Fruit fly (Drosophila melanogaster) whole organism, embryonic: ENCODE measurements around the gene SP555.
A peak's percentile ranks its signal among the peaks of the same experiment; 100 is the strongest.

Experiments used
- Adf1 ChIP-seq: fragments of 200-800 bp; sonication (Bioruptor generic); IDR thresholded peaks from 2 replicates; pipeline ENCODE4 v1.3.6; 2022; ENCODE audit warnings: missing biosample characterization, missing genetic modification characterization
- Aef1 ChIP-seq: fragments of 200-800 bp; sonication (Bioruptor generic); IDR thresholded peaks from 3 replicates; pipeline ENCODE4 v1.3.6; 2022; ENCODE audit warnings: missing biosample characterization, missing genetic modification characterization
- BEAF-32 ChIP-seq: fragments of 200-800 bp; sonication (Bioruptor generic); optimal IDR thresholded peaks from 3 replicates; lab custom pipeline; 2017; ENCODE audit warnings: missing biosample characterization, missing genetic modification characterization, mild to moderate bottlenecking, moderate library complexity, missing genetic modification reagents
- Bgb ChIP-seq: fragments of 200-800 bp; sonication (Bioruptor generic); IDR thresholded peaks from 2 replicates; pipeline ENCODE4 v1.3.6; 2022; ENCODE audit warnings: missing biosample characterization, missing genetic modification characterization; ENCODE audit not compliant: partially characterized antibody
- CG10462 ChIP-seq: fragments of 200-800 bp; sonication (Bioruptor generic); optimal IDR thresholded peaks from 2 replicates; lab custom pipeline; 2016; ENCODE audit warnings: missing biosample characterization, missing genetic modification characterization
- CG11560 ChIP-seq: fragments of 200-800 bp; sonication (Bioruptor generic); IDR thresholded peaks from 3 replicates; pipeline ENCODE4 v1.3.6; 2022; ENCODE audit warnings: missing biosample characterization, missing genetic modification characterization
- CG12236 ChIP-seq: fragments of 200-800 bp; sonication (Bioruptor generic); optimal IDR thresholded peaks from 2 replicates; lab custom pipeline; 2016; ENCODE audit warnings: missing biosample characterization, missing genetic modification characterization
- CG12391 ChIP-seq: fragments of 200-800 bp; sonication (Bioruptor generic); optimal IDR thresholded peaks from 3 replicates; lab custom pipeline; 2018; ENCODE audit warnings: missing biosample characterization, mild to moderate bottlenecking, missing genetic modification characterization, moderate library complexity
- CG15601 ChIP-seq: fragments of 200-800 bp; sonication (Bioruptor generic); optimal IDR thresholded peaks from 3 replicates; lab custom pipeline; 2019; ENCODE audit warnings: missing biosample characterization, mild to moderate bottlenecking, missing genetic modification characterization, moderate library complexity
- CG2199 ChIP-seq: fragments of 200-800 bp; sonication (Bioruptor generic); IDR thresholded peaks from 3 replicates; pipeline ENCODE4 v1.3.6; 2022; ENCODE audit warnings: missing biosample characterization, missing genetic modification characterization
- CG3163 ChIP-seq: fragments of 200-800 bp; sonication (Bioruptor generic); optimal IDR thresholded peaks from 3 replicates; lab custom pipeline; 2016; ENCODE audit warnings: missing biosample characterization, missing genetic modification characterization
- CG3407 ChIP-seq: fragments of 200-800 bp; sonication (Bioruptor generic); optimal IDR thresholded peaks from 2 replicates; lab custom pipeline; 2018; ENCODE audit warnings: missing biosample characterization, mild to moderate bottlenecking, missing genetic modification characterization
- CG34422 ChIP-seq: fragments of 200-800 bp; sonication (Bioruptor generic); IDR thresholded peaks from 3 replicates; pipeline ENCODE4 v1.3.6; 2022; ENCODE audit warnings: missing biosample characterization, missing genetic modification characterization
- CG4424 ChIP-seq: fragments of 200-800 bp; sonication (Bioruptor generic); optimal IDR thresholded peaks from 3 replicates; lab custom pipeline; 2016; ENCODE audit warnings: missing biosample characterization, missing genetic modification characterization
- CG4617 ChIP-seq: fragments of 200-800 bp; sonication (Bioruptor generic); optimal IDR thresholded peaks from 3 replicates; lab custom pipeline; 2016; ENCODE audit warnings: missing biosample characterization, missing genetic modification characterization, borderline replicate concordance
- CG6813 ChIP-seq: fragments of 200-800 bp; sonication (Bioruptor generic); optimal IDR thresholded peaks from 2 replicates; lab custom pipeline; 2017; ENCODE audit warnings: missing biosample characterization, missing genetic modification characterization, mild to moderate bottlenecking, moderate library complexity, missing genetic modification reagents
- CG7556 ChIP-seq: fragments of 200-800 bp; sonication (Bioruptor generic); optimal IDR thresholded peaks from 2 replicates; lab custom pipeline; 2017; ENCODE audit warnings: missing biosample characterization, mild to moderate bottlenecking, missing genetic modification characterization
- CG7786 ChIP-seq: fragments of 200-800 bp; sonication (Bioruptor generic); optimal IDR thresholded peaks from 2 replicates; lab custom pipeline; 2016; ENCODE audit warnings: missing biosample characterization, missing genetic modification characterization
- CG9437 ChIP-seq: fragments of 200-800 bp; sonication (Bioruptor generic); optimal IDR thresholded peaks from 2 replicates; lab custom pipeline; 2018; ENCODE audit warnings: missing biosample characterization, mild to moderate bottlenecking, missing genetic modification characterization
- D ChIP-seq, 2 experiments: fragments of 200-800 bp in 1 of 2; fragments of >200 bp in 1 of 2; sonication (Bioruptor generic) in 1 of 2; optimal IDR thresholded peaks; 2 replicates in 1 of 2; 3 replicates in 1 of 2; lab custom pipeline; 2017; ENCODE audit warnings: mild to moderate bottlenecking in 1 of 2, missing biosample characterization in 1 of 2, missing genetic modification characterization in 1 of 2, missing genetic modification reagents in 1 of 2
- Ets65A ChIP-seq: fragments of 200-800 bp; sonication (Bioruptor generic); peaks from one replicate; lab custom pipeline; 2016; ENCODE audit warnings: missing biosample characterization, missing genetic modification characterization
- HmgD ChIP-seq: fragments of 200-800 bp; sonication (Bioruptor generic); optimal IDR thresholded peaks from 3 replicates; lab custom pipeline; 2016; ENCODE audit warnings: missing biosample characterization, missing genetic modification characterization
- Lhr ChIP-seq: fragments of 200-800 bp; sonication (Bioruptor generic); optimal IDR thresholded peaks from 3 replicates; lab custom pipeline; 2017; ENCODE audit warnings: mild to moderate bottlenecking, missing biosample characterization, missing genetic modification reagents, missing genetic modification characterization
- MBD-R2 ChIP-seq: fragments of 200-800 bp; sonication (Bioruptor generic); IDR thresholded peaks from 2 replicates; pipeline ENCODE4 v1.3.6; 2022; ENCODE audit warnings: missing biosample characterization, missing genetic modification characterization
- MTF-1 ChIP-seq: fragments of 200-800 bp; sonication (Bioruptor generic); optimal IDR thresholded peaks from 2 replicates; lab custom pipeline; 2018; ENCODE audit warnings: missing biosample characterization, mild to moderate bottlenecking, missing genetic modification characterization, borderline replicate concordance
- Meics ChIP-seq: fragments of 200-800 bp; sonication (Bioruptor generic); optimal IDR thresholded peaks from 2 replicates; lab custom pipeline; 2017; ENCODE audit warnings: missing biosample characterization, mild to moderate bottlenecking, missing genetic modification characterization
- Pdp1 ChIP-seq, 2 experiments: fragments of 200-800 bp; sonication (Bioruptor generic); optimal IDR thresholded peaks; 3 replicates each; lab custom pipeline; 2016; ENCODE audit warnings: missing biosample characterization in 2 of 2, missing genetic modification characterization in 2 of 2, mild to moderate bottlenecking in 1 of 2, moderate library complexity in 1 of 2
- Sox100B ChIP-seq: fragments of 200-800 bp; sonication (Bioruptor generic); optimal IDR thresholded peaks from 3 replicates; lab custom pipeline; 2018; ENCODE audit warnings: missing biosample characterization, mild to moderate bottlenecking, missing genetic modification characterization
- Tbp ChIP-seq: fragments of >200 bp; optimal IDR thresholded peaks from 2 replicates; lab custom pipeline; 2018; ENCODE audit warnings: missing biosample characterization, missing genetic modification characterization
- bbx ChIP-seq: fragments of 200-800 bp; sonication (Bioruptor generic); IDR thresholded peaks from 2 replicates; pipeline ENCODE4 v1.3.6; 2022; ENCODE audit warnings: missing biosample characterization, missing genetic modification characterization; ENCODE audit not compliant: partially characterized antibody
- caup ChIP-seq: fragments of 200-800 bp; sonication (Bioruptor generic); optimal IDR thresholded peaks from 3 replicates; lab custom pipeline; 2017; ENCODE audit warnings: missing biosample characterization, mild to moderate bottlenecking, missing genetic modification characterization, moderate library complexity; ENCODE audit not compliant: severe bottlenecking
- dan ChIP-seq: fragments of 200-800 bp; sonication (Bioruptor generic); IDR thresholded peaks from 2 replicates; pipeline ENCODE4 v1.3.6; 2022; ENCODE audit warnings: missing biosample characterization, missing genetic modification characterization
- disco-r ChIP-seq: fragments of 200-800 bp; sonication (Bioruptor generic); optimal IDR thresholded peaks from 2 replicates; lab custom pipeline; 2016; ENCODE audit warnings: missing biosample characterization, missing genetic modification characterization
- dm ChIP-seq: fragments of 200-800 bp; sonication (Bioruptor generic); optimal IDR thresholded peaks from 3 replicates; lab custom pipeline; 2016; ENCODE audit warnings: missing biosample characterization, missing genetic modification characterization
- exex ChIP-seq: fragments of 200-800 bp; sonication (Bioruptor generic); optimal IDR thresholded peaks from 4 replicates; lab custom pipeline; 2018; ENCODE audit warnings: missing biosample characterization, mild to moderate bottlenecking, missing genetic modification characterization, moderate library complexity
- hb ChIP-seq: fragments of 200-800 bp; sonication (Bioruptor generic); IDR thresholded peaks from 3 replicates; pipeline ENCODE4 v1.3.6; 2022; ENCODE audit warnings: missing biosample characterization, missing genetic modification characterization; ENCODE audit not compliant: partially characterized antibody
- hkb ChIP-seq, 2 experiments: fragments of 200-800 bp in 1 of 2; fragments of >200 bp in 1 of 2; sonication (Bioruptor generic) in 1 of 2; IDR thresholded peaks in 1 of 2; optimal IDR thresholded peaks in 1 of 2; 2 replicates each; pipeline versions ENCODE4 v1.3.6 to Lab custom; 2017 to 2022; ENCODE audit warnings: missing biosample characterization in 1 of 2, missing genetic modification characterization in 1 of 2
- kah ChIP-seq: fragments of 200-800 bp; sonication (Bioruptor generic); optimal IDR thresholded peaks from 2 replicates; lab custom pipeline; 2018; ENCODE audit warnings: missing biosample characterization, mild to moderate bottlenecking, missing genetic modification characterization
- mld ChIP-seq: fragments of 200-800 bp; sonication (Bioruptor generic); IDR thresholded peaks from 3 replicates; pipeline ENCODE4 v1.3.6; 2022; ENCODE audit warnings: missing biosample characterization, missing genetic modification characterization; ENCODE audit not compliant: partially characterized antibody
- pho ChIP-seq: fragments of 200-800 bp; sonication (Bioruptor generic); optimal IDR thresholded peaks from 2 replicates; lab custom pipeline; 2016; ENCODE audit warnings: missing biosample characterization, missing genetic modification characterization
- pnt ChIP-seq: fragments of 200-800 bp; sonication (Bioruptor generic); optimal IDR thresholded peaks from 3 replicates; lab custom pipeline; 2016; ENCODE audit warnings: missing biosample characterization, missing genetic modification characterization
- ro ChIP-seq: fragments of 200-800 bp; sonication (Bioruptor generic); IDR thresholded peaks from 2 replicates; pipeline ENCODE4 v1.3.6; 2022; ENCODE audit warnings: missing biosample characterization, missing genetic modification characterization
- tgo ChIP-seq: fragments of 200-800 bp; sonication (Bioruptor generic); IDR thresholded peaks from 3 replicates; pipeline ENCODE4 v1.3.6; 2022; ENCODE audit warnings: missing biosample characterization, missing genetic modification characterization
- tio ChIP-seq: fragments of 200-800 bp; sonication (Bioruptor generic); optimal IDR thresholded peaks from 2 replicates; lab custom pipeline; 2017; ENCODE audit warnings: missing biosample characterization, missing genetic modification characterization, inconsistent platforms
- tx ChIP-seq: fragments of 200-800 bp; sonication (Bioruptor generic); optimal IDR thresholded peaks from 2 replicates; lab custom pipeline; 2016; ENCODE audit warnings: missing biosample characterization, missing genetic modification characterization
- vfl ChIP-seq: fragments of 200-800 bp; sonication (Bioruptor generic); optimal IDR thresholded peaks from 2 replicates; lab custom pipeline; 2016; ENCODE audit warnings: missing biosample characterization, missing genetic modification characterization
- yki ChIP-seq: fragments of >200 bp; optimal IDR thresholded peaks from 3 replicates; lab custom pipeline; 2018
- zfh2 ChIP-seq: fragments of 200-800 bp; sonication (Bioruptor generic); optimal IDR thresholded peaks from 2 replicates; lab custom pipeline; 2016; ENCODE audit warnings: missing biosample characterization, missing genetic modification characterization

SP555 gene

dm6 chr2L:5044892-5045619 lies 7.5 kb downstream of the SP555 start (continued):
- peak; percentile 61 for TF ChIP-seq CG12391 (tag; lab: Kevin White, UChicago)
- peak; percentile 5 for TF ChIP-seq MTF-1 (GFP tag; lab: Kevin White, UChicago)
- peak; percentile 68 for TF ChIP-seq Meics
- no peak for TF ChIP-seq Adf1 (GFP tag; lab: Robert Waterston, UW)
- no peak for TF ChIP-seq hb
- TF ChIP-seq ro (GFP tag; lab: Robert Waterston, UW), result no peak; the same call in 1 of the 2 replicates
- TF ChIP-seq Bgb, result no peak
- TF ChIP-seq CG9437 (GFP tag; lab: Kevin White, UChicago), result peak; percentile 74
- no peak for TF ChIP-seq tx (GFP tag; lab: Kevin White, UChicago)
- no peak for TF ChIP-seq dm (GFP tag; lab: Kevin White, UChicago)
- no peak for TF ChIP-seq D (optimal IDR thresholded peaks at IDR 0.05; lab: Kevin White, UChicago)
- TF ChIP-seq D (GFP tag; optimal IDR thresholded peaks at IDR 0.05; lab: Kevin White, UChicago), result peak; percentile 50
- TF ChIP-seq CG34422, result peak; percentile 48; the same call in 2 of the 3 replicates
- peak; percentile 22 for TF ChIP-seq pnt (GFP tag; lab: Kevin White, UChicago)
- no peak for TF ChIP-seq BEAF-32 (GFP tag; lab: Kevin White, UChicago)
- no peak for TF ChIP-seq CG3163 (GFP tag; lab: Kevin White, UChicago)
- TF ChIP-seq Sox100B (GFP tag; lab: Kevin White, UChicago), result peak; percentile 78
- no peak for TF ChIP-seq MBD-R2 (GFP tag; lab: Robert Waterston, UW)
- peak; percentile 30; the same call in 1 of the 3 replicates for TF ChIP-seq Aef1 (GFP tag; lab: Robert Waterston, UW)
- TF ChIP-seq Pdp1 (GFP tag; optimal IDR thresholded peaks at IDR 0.05; lab: Kevin White, UChicago), result peak; percentile 20 to 33
- no peak for TF ChIP-seq CG10462 (GFP tag; lab: Kevin White, UChicago)
- TF ChIP-seq bbx (GFP tag; lab: Robert Waterston, UW), result peak; percentile 46
- TF ChIP-seq CG4617, result peak; percentile 11
- no peak for TF ChIP-seq hkb (optimal IDR thresholded peaks at IDR 0.05; lab: Kevin White, UChicago)
- peak; percentile 55 for TF ChIP-seq hkb (GFP tag; IDR thresholded peaks at IDR 0.05; lab: Robert Waterston, UW)
- no peak for TF ChIP-seq HmgD
- no peak for TF ChIP-seq vfl (GFP tag; lab: Kevin White, UChicago)
- peak; percentile 29 for TF ChIP-seq kah (GFP tag; lab: Kevin White, UChicago)
- TF ChIP-seq CG6813, result peak; percentile 51
- TF ChIP-seq Ets65A (GFP tag; lab: Kevin White, UChicago), result peak; percentile 64
- TF ChIP-seq Lhr (GFP tag; lab: Kevin White, UChicago), result no peak
- peak; percentile 13 for TF ChIP-seq CG12236 (GFP tag; lab: Kevin White, UChicago)
- peak; percentile 44; the same call in 1 of the 3 replicates for TF ChIP-seq tgo
- no peak for TF ChIP-seq CG11560 (tag; lab: Robert Waterston, UW)
- TF ChIP-seq caup, result peak; percentile 16
- TF ChIP-seq disco-r (GFP tag; lab: Kevin White, UChicago), result no peak
- peak; percentile 74 for TF ChIP-seq CG2199 (GFP tag; lab: Robert Waterston, UW)
- TF ChIP-seq CG7786 (GFP tag; lab: Kevin White, UChicago), result peak; percentile 26
- TF ChIP-seq Tbp (GFP tag; lab: Kevin White, UChicago), result no peak
- TF ChIP-seq pho, result no peak
- no peak for TF ChIP-seq yki (lab: Kevin White, UChicago)
- peak; percentile 78 for TF ChIP-seq CG7556
- TF ChIP-seq dan (GFP tag; lab: Robert Waterston, UW), result no peak
- peak; percentile 63 for TF ChIP-seq CG4424 (GFP tag; lab: Kevin White, UChicago)
- peak; percentile 24 for TF ChIP-seq tio (GFP tag; lab: Kevin White, UChicago)
- TF ChIP-seq mld (GFP tag; lab: Robert Waterston, UW), result no peak
- TF ChIP-seq zfh2 (GFP tag; lab: Kevin White, UChicago), result peak; percentile 15
- TF ChIP-seq CG3407 (GFP tag; lab: Kevin White, UChicago), result peak; percentile 21
- TF ChIP-seq exex (tag; lab: Kevin White, UChicago), result no peak
- TF ChIP-seq CG15601 (tag; lab: Kevin White, UChicago), result peak; percentile 18
